Worm (Caenorhabditis elegans) whole organism, young adult: ENCODE measurements around the gene rps-9.

Source experiments
- B0035.1 ChIP-seq: sonication (generic microtip); optimal IDR thresholded peaks from 2 replicates; lab custom pipeline; 2016; ENCODE audit warnings: missing genetic modification characterization, mild to moderate bottlenecking, missing compliant biosample characterization, missing genotype, missing genetic modification reagents
- B0261.1 ChIP-seq: sonication (generic microtip); optimal IDR thresholded peaks from 2 replicates; lab custom pipeline; 2016; ENCODE audit warnings: mild to moderate bottlenecking, missing genetic modification characterization, moderate library complexity, missing compliant biosample characterization
- F23B12.7 ChIP-seq: sonication (generic microtip); optimal IDR thresholded peaks from 2 replicates; lab custom pipeline; 2017; ENCODE audit warnings: missing genetic modification characterization, mild to moderate bottlenecking, missing compliant biosample characterization, antibody characterized with exemption, moderate library complexity; ENCODE audit not compliant: insufficient read depth
- F33H1.4 ChIP-seq: fragments of 200-800 bp; sonication (Bioruptor generic); IDR thresholded peaks from 2 replicates; pipeline ENCODE4 v1.3.6; 2022; ENCODE audit warnings: missing genetic modification reagents, missing genetic modification characterization, missing compliant biosample characterization
- Y56A3A.18 ChIP-seq: fragments of 200-800 bp; sonication (Bioruptor generic); IDR thresholded peaks from 2 replicates; pipeline ENCODE4 v1.3.6; 2022; ENCODE audit warnings: missing genetic modification reagents, missing genetic modification characterization, missing compliant biosample characterization
- Y67H2A.10 ChIP-seq: fragments of 200-800 bp; sonication (Bioruptor generic); conservative IDR thresholded peaks from 2 replicates; pipeline ENCODE4 v1.3.6; 2022; ENCODE audit warnings: missing genetic modification reagents, missing genetic modification characterization, missing compliant biosample characterization
- ZK185.1 ChIP-seq: sonication (generic microtip); optimal IDR thresholded peaks from 2 replicates; lab custom pipeline; 2016; ENCODE audit warnings: mild to moderate bottlenecking, missing genetic modification characterization, missing compliant biosample characterization; ENCODE audit not compliant: poor library complexity, severe bottlenecking
- akir-1 ChIP-seq: fragments of 200-800 bp; sonication (Bioruptor generic); optimal IDR thresholded peaks from 2 replicates; lab custom pipeline; 2018; ENCODE audit warnings: mild to moderate bottlenecking, missing genetic modification characterization, moderate library complexity, missing compliant biosample characterization
- ama-1 ChIP-seq, 3 experiments: fragments of 150-350 bp in 1 of 3; sonication (generic microtip) in 2 of 3; optimal IDR thresholded peaks; 2 replicates each; lab custom pipeline; 2014 to 2018; ENCODE audit warnings: missing biosample characterization in 2 of 3, missing genetic modification characterization in 2 of 3, missing genetic modification reagents in 2 of 3
- aptf-2 ChIP-seq: fragments of 200-800 bp; sonication (Bioruptor generic); conservative IDR thresholded peaks from 2 replicates; pipeline ENCODE4 v1.3.6; 2022; ENCODE audit warnings: missing genetic modification reagents, missing genetic modification characterization, missing compliant biosample characterization
- aptf-3 ChIP-seq: fragments of 200-800 bp; sonication (Bioruptor generic); IDR thresholded peaks from 2 replicates; pipeline ENCODE4 v1.3.6; 2022; ENCODE audit warnings: missing genetic modification characterization, missing compliant biosample characterization
- athp-1 ChIP-seq: sonication (generic microtip); optimal IDR thresholded peaks from 2 replicates; lab custom pipeline; 2017; ENCODE audit warnings: mild to moderate bottlenecking, missing genetic modification characterization, missing compliant biosample characterization
- cebp-1 ChIP-seq, 2 experiments: fragments of 200-800 bp in 1 of 2; sonication (Bioruptor generic) in 1 of 2; sonication (generic microtip) in 1 of 2; IDR thresholded peaks in 1 of 2; optimal IDR thresholded peaks in 1 of 2; 2 replicates each; pipeline versions ENCODE4 v1.3.6 to Lab custom; 2017 to 2022; ENCODE audit warnings: missing compliant biosample characterization in 2 of 2, missing genetic modification characterization in 2 of 2, mild to moderate bottlenecking in 1 of 2, missing genetic modification reagents in 1 of 2, moderate library complexity in 1 of 2
- cebp-2 ChIP-seq: fragments of 200-800 bp; sonication (Bioruptor generic); IDR thresholded peaks from 2 replicates; pipeline ENCODE4 v1.3.6; 2022; ENCODE audit warnings: missing genetic modification characterization, missing compliant biosample characterization
- ceh-40 ChIP-seq: fragments of 200-800 bp; sonication (Bioruptor generic); IDR thresholded peaks from 2 replicates; pipeline ENCODE4 v1.3.6; 2022; ENCODE audit warnings: missing genetic modification characterization, missing compliant biosample characterization
- ceh-79 ChIP-seq: sonication (generic microtip); optimal IDR thresholded peaks from 2 replicates; lab custom pipeline; 2017; ENCODE audit warnings: mild to moderate bottlenecking, missing genetic modification characterization, missing compliant biosample characterization
- die-1 ChIP-seq: sonication (generic microtip); optimal IDR thresholded peaks from 2 replicates; lab custom pipeline; 2016; ENCODE audit warnings: missing genotype, mild to moderate bottlenecking, missing genetic modification characterization, missing compliant biosample characterization
- efl-1 ChIP-seq: fragments of 150-350 bp; optimal IDR thresholded peaks from 2 replicates; lab custom pipeline; 2014; ENCODE audit warnings: missing biosample characterization, missing genetic modification reagents, missing genetic modification characterization
- egrh-3 ChIP-seq: fragments of 200-800 bp; sonication (Bioruptor generic); IDR thresholded peaks from 2 replicates; pipeline ENCODE4 v1.3.6; 2022; ENCODE audit warnings: missing genetic modification reagents, missing genetic modification characterization, missing compliant biosample characterization
- gei-17 ChIP-seq: fragments of 200-800 bp; sonication (Bioruptor generic); optimal IDR thresholded peaks from 2 replicates; lab custom pipeline; 2018; ENCODE audit warnings: mild to moderate bottlenecking, missing genetic modification characterization, missing compliant biosample characterization
- hlh-26 ChIP-seq: fragments of 200-800 bp; sonication (Bioruptor generic); conservative IDR thresholded peaks from 2 replicates; pipeline ENCODE4 v1.3.6; 2022; ENCODE audit warnings: missing genetic modification reagents, missing genetic modification characterization, missing compliant biosample characterization
- lag-1 ChIP-seq: fragments of 200-800 bp; sonication (Bioruptor generic); IDR thresholded peaks from 2 replicates; pipeline ENCODE4 v1.3.6; 2022; ENCODE audit warnings: missing genetic modification reagents, missing genetic modification characterization, missing compliant biosample characterization
- lin-26 ChIP-seq: fragments of 200-800 bp; sonication (Bioruptor generic); IDR thresholded peaks from 2 replicates; pipeline ENCODE4 v1.3.6; 2022; ENCODE audit warnings: missing genetic modification reagents, missing genetic modification characterization, missing compliant biosample characterization
- lin-54 ChIP-seq: fragments of 200-800 bp; sonication (Bioruptor generic); optimal IDR thresholded peaks from 2 replicates; lab custom pipeline; 2018; ENCODE audit warnings: mild to moderate bottlenecking, missing genetic modification characterization, missing compliant biosample characterization
- lir-1 ChIP-seq: fragments of 200-800 bp; sonication (Bioruptor generic); conservative IDR thresholded peaks from 2 replicates; pipeline ENCODE4 v1.3.6; 2022; ENCODE audit warnings: missing genetic modification reagents, missing genetic modification characterization, missing compliant biosample characterization
- madf-8 ChIP-seq: fragments of 200-800 bp; sonication (Bioruptor generic); conservative IDR thresholded peaks from 2 replicates; pipeline ENCODE4 v1.3.6; 2022; ENCODE audit warnings: missing genetic modification reagents, missing genetic modification characterization, missing compliant biosample characterization
- mcd-1 ChIP-seq: fragments of 200-800 bp; sonication (Bioruptor generic); IDR thresholded peaks from 2 replicates; pipeline ENCODE4 v1.3.6; 2022; ENCODE audit warnings: missing genetic modification reagents, missing genetic modification characterization, missing compliant biosample characterization
- mel-28 ChIP-seq: sonication (generic microtip); optimal IDR thresholded peaks from 2 replicates; lab custom pipeline; 2016; ENCODE audit warnings: borderline replicate concordance, mild to moderate bottlenecking, missing genetic modification characterization, missing compliant biosample characterization
- nfya-1 ChIP-seq: sonication (generic microtip); optimal IDR thresholded peaks from 2 replicates; lab custom pipeline; 2017; ENCODE audit warnings: antibody characterized with exemption, missing compliant biosample characterization, missing genetic modification characterization, borderline replicate concordance; ENCODE audit not compliant: insufficient read depth
- nfya-2 ChIP-seq: fragments of 200-800 bp; sonication (Bioruptor generic); IDR thresholded peaks from 2 replicates; pipeline ENCODE4 v1.3.6; 2022; ENCODE audit warnings: missing genetic modification reagents, missing genetic modification characterization, missing compliant biosample characterization
- nfyb-1 ChIP-seq: fragments of 200-800 bp; sonication (Bioruptor generic); IDR thresholded peaks from 2 replicates; pipeline ENCODE4 v1.3.6; 2022; ENCODE audit warnings: missing genetic modification reagents, missing genetic modification characterization, missing compliant biosample characterization
- nhr-179 ChIP-seq: sonication (generic microtip); optimal IDR thresholded peaks from 2 replicates; lab custom pipeline; 2016; ENCODE audit warnings: mild to moderate bottlenecking, missing genetic modification characterization, missing compliant biosample characterization
- pbrm-1 ChIP-seq: fragments of 200-800 bp; sonication (Bioruptor generic); IDR thresholded peaks from 2 replicates; pipeline ENCODE4 v1.3.6; 2022; ENCODE audit warnings: missing genetic modification reagents, missing genetic modification characterization, missing compliant biosample characterization
- rec-8 ChIP-seq, 2 experiments: sonication (generic microtip); optimal IDR thresholded peaks; 2 replicates each; lab custom pipeline; 2016; ENCODE audit warnings: mild to moderate bottlenecking in 2 of 2, missing genetic modification characterization in 2 of 2, missing genetic modification reagents in 2 of 2, missing genotype in 2 of 2, missing biosample characterization in 1 of 2, missing compliant biosample characterization in 1 of 2, moderate library complexity in 1 of 2
- sea-2 ChIP-seq: fragments of 200-800 bp; sonication (Bioruptor generic); IDR thresholded peaks from 2 replicates; pipeline ENCODE4 v1.3.6; 2022; ENCODE audit warnings: missing genetic modification characterization, missing compliant biosample characterization
- snpc-4 ChIP-seq, 5 experiments: fragments of 150-350 bp in 1 of 5; sonication (generic microtip) in 4 of 5; optimal IDR thresholded peaks; 2 replicates each; lab custom pipeline; 2014 to 2018; ENCODE audit warnings: missing genetic modification characterization in 5 of 5, missing biosample characterization in 3 of 5, antibody characterized with exemption in 2 of 5, mild to moderate bottlenecking in 2 of 5, missing compliant biosample characterization in 2 of 5, missing genotype in 2 of 5, moderate library complexity in 2 of 5, missing genetic modification reagents in 1 of 5
- somi-1 ChIP-seq: fragments of 200-800 bp; sonication (Bioruptor generic); optimal IDR thresholded peaks from 2 replicates; lab custom pipeline; 2018; ENCODE audit warnings: mild to moderate bottlenecking, missing genetic modification characterization, missing compliant biosample characterization
- sptf-2 ChIP-seq: fragments of 200-800 bp; sonication (Bioruptor generic); optimal IDR thresholded peaks from 2 replicates; lab custom pipeline; 2018; ENCODE audit warnings: mild to moderate bottlenecking, missing genetic modification characterization, missing compliant biosample characterization
- xnd-1 ChIP-seq: sonication (generic microtip); optimal IDR thresholded peaks from 2 replicates; lab custom pipeline; 2016; ENCODE audit warnings: missing genotype, missing genetic modification reagents, missing genetic modification characterization, missing compliant biosample characterization
- zim-3 ChIP-seq: sonication (generic microtip); optimal IDR thresholded peaks from 2 replicates; lab custom pipeline; 2017; ENCODE audit warnings: mild to moderate bottlenecking, missing genetic modification characterization, moderate library complexity, missing compliant biosample characterization
- ztf-18 ChIP-seq: sonication (generic microtip); optimal IDR thresholded peaks from 2 replicates; lab custom pipeline; 2016; ENCODE audit warnings: missing genotype, mild to moderate bottlenecking, missing genetic modification characterization, missing compliant biosample characterization
- ztf-25 ChIP-seq: fragments of 200-800 bp; sonication (Bioruptor generic); IDR thresholded peaks from 2 replicates; pipeline ENCODE4 v1.3.6; 2022; ENCODE audit warnings: missing genetic modification reagents, missing genetic modification characterization, missing compliant biosample characterization
- ztf-28 ChIP-seq: fragments of 200-800 bp; sonication (Bioruptor generic); IDR thresholded peaks from 2 replicates; pipeline ENCODE4 v1.3.6; 2022; ENCODE audit warnings: missing genetic modification reagents, missing genetic modification characterization, missing compliant biosample characterization
- ztf-3 ChIP-seq: fragments of 200-800 bp; sonication (Bioruptor generic); optimal IDR thresholded peaks from 2 replicates; lab custom pipeline; 2018; ENCODE audit warnings: mild to moderate bottlenecking, missing genetic modification characterization, missing compliant biosample characterization
- ztf-6 ChIP-seq: fragments of 200-800 bp; sonication (Bioruptor generic); IDR thresholded peaks from 2 replicates; pipeline ENCODE4 v1.3.6; 2022; ENCODE audit warnings: missing genetic modification reagents, missing genetic modification characterization, missing compliant biosample characterization

The rps-9 gene

ce11 chrII:11157660-11158059 lies 31.5 kb upstream of the rps-9 start (continued):
- TF ChIP-seq athp-1 (tag; lab: Kevin White, UChicago): peak; percentile 45
- TF ChIP-seq lag-1: no peak
- TF ChIP-seq nfya-2 (GFP tag; lab: Robert Waterston, UW): no peak
- no peak for TF ChIP-seq mel-28 (tag; lab: Kevin White, UChicago)
- TF ChIP-seq xnd-1 (tag; lab: Kevin White, UChicago): no peak
- TF ChIP-seq snpc-4 (GFP tag; optimal IDR thresholded peaks at IDR 0.05; lab: Kevin White, UChicago): peak; percentile 36
- TF ChIP-seq snpc-4 (tag; optimal IDR thresholded peaks at IDR 0.05; lab: Kevin White, UChicago): peak; percentile 10 to 83 (median 71)
- TF ChIP-seq die-1: peak; percentile 88
- peak; percentile 88 for TF ChIP-seq B0261.1 (tag; lab: Kevin White, UChicago)
- TF ChIP-seq ztf-28 (GFP tag; lab: Robert Waterston, UW): 0 out of 2 replicates have a peak, but pooled peaks have one; percentile 51
- TF ChIP-seq madf-8 (GFP tag; lab: Robert Waterston, UW): peak; percentile 19; the same call in 1 of the 2 replicates
- TF ChIP-seq F23B12.7 (tag; lab: Kevin White, UChicago): no peak
- peak; percentile 53 for TF ChIP-seq lin-54
- TF ChIP-seq gei-17 (GFP tag; lab: Kevin White, UChicago): no peak
- TF ChIP-seq lin-26: peak; percentile 84
- no peak for TF ChIP-seq hlh-26 (GFP tag; lab: Robert Waterston, UW)
- TF ChIP-seq sea-2: no peak
- TF ChIP-seq mcd-1 (GFP tag; lab: Robert Waterston, UW): peak; percentile 69
- no peak for TF ChIP-seq Y67H2A.10 (GFP tag; lab: Robert Waterston, UW)
- no peak for TF ChIP-seq ama-1 (optimal IDR thresholded peaks at IDR 0.05; lab: Kevin White, UChicago)
- peak in 1 of 2 experiments; percentile 75 for TF ChIP-seq ama-1 (GFP tag; optimal IDR thresholded peaks at IDR 0.05; lab: Kevin White, UChicago)
- TF ChIP-seq ceh-79: no peak
- TF ChIP-seq ZK185.1 (tag; lab: Kevin White, UChicago): peak; percentile 85
- TF ChIP-seq cebp-1 (GFP tag; IDR thresholded peaks at IDR 0.05; lab: Robert Waterston, UW): no peak
- TF ChIP-seq cebp-1 (tag; optimal IDR thresholded peaks at IDR 0.05; lab: Kevin White, UChicago): peak; percentile 64
- no peak; the same call in 1 of the 2 replicates for TF ChIP-seq egrh-3
- no peak for TF ChIP-seq ztf-3 (GFP tag; lab: Kevin White, UChicago)
- no peak for TF ChIP-seq cebp-2 (GFP tag; lab: Robert Waterston, UW)
- no peak for TF ChIP-seq Y56A3A.18
- TF ChIP-seq nfyb-1: peak; percentile 68
- no peak for TF ChIP-seq efl-1
- TF ChIP-seq aptf-3 (GFP tag; lab: Robert Waterston, UW): no peak
- peak; percentile 63 for TF ChIP-seq ztf-18
- TF ChIP-seq akir-1 (GFP tag; lab: Kevin White, UChicago): no peak
- TF ChIP-seq rec-8 (tag; optimal IDR thresholded peaks at IDR 0.05; lab: Kevin White, UChicago): peak in 1 of 2 experiments; percentile 54
- TF ChIP-seq pbrm-1 (GFP tag; lab: Robert Waterston, UW): peak; percentile 72
- TF ChIP-seq ceh-40: no peak
- no peak for TF ChIP-seq zim-3 (tag; lab: Kevin White, UChicago)
- TF ChIP-seq sptf-2 (GFP tag; lab: Kevin White, UChicago): no peak
- no peak for TF ChIP-seq aptf-2 (GFP tag; lab: Robert Waterston, UW)
- no peak for TF ChIP-seq nfya-1 (tag; lab: Kevin White, UChicago)
- no peak for TF ChIP-seq nhr-179 (tag; lab: Kevin White, UChicago)
- TF ChIP-seq F33H1.4 (GFP tag; lab: Robert Waterston, UW): peak; percentile 60
- TF ChIP-seq B0035.1 (tag; lab: Kevin White, UChicago): no peak
- 0 out of 2 replicates have a peak, but pooled peaks have one; percentile 52 for TF ChIP-seq ztf-6 (GFP tag; lab: Robert Waterston, UW)
- peak; percentile 89; the same call in 1 of the 2 replicates for TF ChIP-seq ztf-25 (GFP tag; lab: Robert Waterston, UW)
- no peak for TF ChIP-seq somi-1
- 0 out of 2 replicates have a peak, but pooled peaks have one; percentile 31 for TF ChIP-seq lir-1 (GFP tag; lab: Robert Waterston, UW)
